Worm (Caenorhabditis elegans) whole organism, L4 larva: Measurements from ENCODE around the gene Y105C5B.19.

Source experiments
- D1046.2 ChIP-seq: fragments of 200-800 bp; sonication (Bioruptor generic); IDR thresholded peaks from 2 replicates; pipeline ENCODE4 v1.3.6; 2022; ENCODE audit warnings: missing genetic modification characterization, missing compliant biosample characterization
- F10B5.3 ChIP-seq: sonication (generic microtip); optimal IDR thresholded peaks from 2 replicates; lab custom pipeline; 2016; ENCODE audit warnings: mild to moderate bottlenecking, missing genetic modification characterization, missing compliant biosample characterization
- F37D6.2 ChIP-seq: sonication (generic microtip); optimal IDR thresholded peaks from 2 replicates; lab custom pipeline; 2016; ENCODE audit warnings: mild to moderate bottlenecking, missing genetic modification characterization, missing compliant biosample characterization
- T20F7.1 ChIP-seq: fragments of 200-800 bp; sonication (Bioruptor generic); optimal IDR thresholded peaks from 2 replicates; lab custom pipeline; 2018; ENCODE audit warnings: mild to moderate bottlenecking, missing genetic modification characterization, missing compliant biosample characterization
- Y5F2A.4 ChIP-seq: fragments of 200-800 bp; sonication (Bioruptor generic); optimal IDR thresholded peaks from 2 replicates; lab custom pipeline; 2018; ENCODE audit warnings: mild to moderate bottlenecking, missing genetic modification characterization, missing compliant biosample characterization
- Y75B8A.6 ChIP-seq: fragments of 200-800 bp; sonication (Bioruptor generic); IDR thresholded peaks from 2 replicates; pipeline ENCODE4 v1.3.6; 2022; ENCODE audit warnings: missing genetic modification reagents, missing genetic modification characterization, missing compliant biosample characterization
- ZK337.2 ChIP-seq: fragments of 200-800 bp; sonication (Bioruptor generic); IDR thresholded peaks from 2 replicates; pipeline ENCODE4 v1.3.6; 2022; ENCODE audit warnings: missing genetic modification reagents, missing genetic modification characterization, missing compliant biosample characterization
- ZK546.5 ChIP-seq, 2 experiments: sonication (generic microtip); optimal IDR thresholded peaks; 2 replicates each; lab custom pipeline; 2017; ENCODE audit warnings: missing biosample characterization in 2 of 2, missing genetic modification characterization in 2 of 2
- aha-1 ChIP-seq: fragments of 150-350 bp; peaks from one replicate; lab custom pipeline; 2014; ENCODE audit warnings: missing biosample characterization, missing genetic modification characterization
- arid-1 ChIP-seq: fragments of 200-800 bp; sonication (Bioruptor generic); conservative IDR thresholded peaks from 2 replicates; pipeline ENCODE4 v1.3.6; 2022; ENCODE audit warnings: missing genetic modification reagents, missing genetic modification characterization, missing compliant biosample characterization
- attf-4 ChIP-seq: sonication (generic microtip); optimal IDR thresholded peaks from 3 replicates; lab custom pipeline; 2017; ENCODE audit warnings: missing biosample characterization, missing genetic modification characterization
- ceh-28 ChIP-seq: fragments of 150-350 bp; optimal IDR thresholded peaks from 2 replicates; lab custom pipeline; 2014; ENCODE audit warnings: missing biosample characterization, missing genetic modification reagents, missing genetic modification characterization
- ceh-32 ChIP-seq: sonication (generic microtip); optimal IDR thresholded peaks from 2 replicates; lab custom pipeline; 2016; ENCODE audit warnings: mild to moderate bottlenecking, missing genetic modification characterization, missing compliant biosample characterization; ENCODE audit not compliant: poor library complexity
- ceh-82 ChIP-seq: sonication (generic microtip); optimal IDR thresholded peaks from 2 replicates; lab custom pipeline; 2017; ENCODE audit warnings: missing biosample characterization, missing genetic modification characterization
- daf-12 ChIP-seq: fragments of 150-350 bp; optimal IDR thresholded peaks from 2 replicates; lab custom pipeline; 2014; ENCODE audit warnings: missing biosample characterization, missing genetic modification reagents, missing genetic modification characterization
- daf-16 ChIP-seq, 3 experiments: sonication (generic microtip); optimal IDR thresholded peaks; 2 replicates each; lab custom pipeline; 2016 to 2017; ENCODE audit warnings: missing genetic modification characterization in 3 of 3, missing genetic modification reagents in 3 of 3, mild to moderate bottlenecking in 2 of 3, missing compliant biosample characterization in 2 of 3, missing biosample characterization in 1 of 3, moderate library complexity in 1 of 3
- daf-19 ChIP-seq: fragments of 200-800 bp; sonication (Bioruptor generic); conservative IDR thresholded peaks from 2 replicates; pipeline ENCODE4 v1.3.6; 2022; ENCODE audit warnings: missing genetic modification characterization, missing compliant biosample characterization
- dmd-6 ChIP-seq: fragments of 200-800 bp; sonication (Bioruptor generic); IDR thresholded peaks from 2 replicates; pipeline ENCODE4 v1.3.6; 2022; ENCODE audit warnings: missing genetic modification reagents, missing genetic modification characterization, missing compliant biosample characterization
- dmd-8 ChIP-seq: fragments of 200-800 bp; sonication (Bioruptor generic); IDR thresholded peaks from 2 replicates; pipeline ENCODE4 v1.3.6; 2022; ENCODE audit warnings: missing genetic modification characterization, missing compliant biosample characterization
- dpl-1 ChIP-seq: fragments of 150-350 bp; optimal IDR thresholded peaks from 2 replicates; lab custom pipeline; 2014; ENCODE audit warnings: missing biosample characterization, missing genetic modification reagents, missing genetic modification characterization
- egl-43 ChIP-seq: fragments of 200-800 bp; sonication (Bioruptor generic); IDR thresholded peaks from 2 replicates; pipeline ENCODE4 v1.3.6; 2022; ENCODE audit warnings: missing genetic modification reagents, missing genetic modification characterization, missing compliant biosample characterization
- fkh-10 ChIP-seq: fragments of 150-350 bp; optimal IDR thresholded peaks from 2 replicates; lab custom pipeline; 2014; ENCODE audit warnings: missing biosample characterization, missing genetic modification reagents, missing genetic modification characterization
- fos-1 ChIP-seq: fragments of 150-350 bp; optimal IDR thresholded peaks from 2 replicates; lab custom pipeline; 2014; ENCODE audit warnings: missing biosample characterization, missing genetic modification characterization
- hif-1 ChIP-seq, 2 experiments: sonication (generic microtip); optimal IDR thresholded peaks; 2 replicates each; lab custom pipeline; 2016 to 2017; ENCODE audit warnings: missing compliant biosample characterization in 2 of 2, missing genetic modification characterization in 2 of 2, missing genetic modification reagents in 2 of 2, missing genotype in 2 of 2, mild to moderate bottlenecking in 1 of 2
- hlh-30 ChIP-seq: sonication (generic microtip); optimal IDR thresholded peaks from 2 replicates; lab custom pipeline; 2017; ENCODE audit warnings: antibody characterized with exemption, mild to moderate bottlenecking, missing genetic modification characterization, missing compliant biosample characterization; ENCODE audit not compliant: insufficient read depth
- hmg-1.1 ChIP-seq: fragments of 200-800 bp; sonication (Bioruptor generic); IDR thresholded peaks from 2 replicates; pipeline ENCODE4 v1.3.6; 2022; ENCODE audit warnings: missing genetic modification reagents, missing genetic modification characterization, missing compliant biosample characterization
- lin-13 ChIP-seq: fragments of 150-350 bp; optimal IDR thresholded peaks from 2 replicates; lab custom pipeline; 2014; ENCODE audit warnings: missing biosample characterization, missing genetic modification reagents, missing genetic modification characterization
- lin-29 ChIP-seq: fragments of 200-800 bp; sonication (Bioruptor generic); IDR thresholded peaks from 2 replicates; pipeline ENCODE4 v1.3.6; 2022; ENCODE audit warnings: missing genetic modification reagents, missing genetic modification characterization, missing compliant biosample characterization
- lin-39 ChIP-seq: fragments of 150-350 bp; optimal IDR thresholded peaks from 2 replicates; lab custom pipeline; 2014; ENCODE audit warnings: missing biosample characterization, missing genetic modification reagents, missing genetic modification characterization
- lsy-2 ChIP-seq, 2 experiments: fragments of 150-350 bp in 1 of 2; sonication (generic microtip) in 1 of 2; optimal IDR thresholded peaks; 2 replicates each; lab custom pipeline; 2014 to 2017; ENCODE audit warnings: missing biosample characterization in 2 of 2, missing genetic modification characterization in 2 of 2
- mxl-2 ChIP-seq: fragments of 200-800 bp; sonication (Bioruptor generic); conservative IDR thresholded peaks from 2 replicates; pipeline ENCODE4 v1.3.6; 2022; ENCODE audit warnings: missing genetic modification reagents, missing genetic modification characterization, missing compliant biosample characterization
- mxl-3 ChIP-seq: fragments of 200-800 bp; sonication (Bioruptor generic); optimal IDR thresholded peaks from 2 replicates; lab custom pipeline; 2018; ENCODE audit warnings: mild to moderate bottlenecking, missing genetic modification characterization, missing compliant biosample characterization
- nhr-28 ChIP-seq: fragments of 150-350 bp; optimal IDR thresholded peaks from 2 replicates; lab custom pipeline; 2014; ENCODE audit warnings: missing biosample characterization, missing genetic modification characterization
- nhr-41 ChIP-seq: fragments of 200-800 bp; sonication (Bioruptor generic); IDR thresholded peaks from 2 replicates; pipeline ENCODE4 v1.3.6; 2022; ENCODE audit warnings: missing genetic modification reagents, missing genetic modification characterization, missing compliant biosample characterization
- nhr-42 ChIP-seq: fragments of 200-800 bp; sonication (Bioruptor generic); IDR thresholded peaks from 2 replicates; pipeline ENCODE4 v1.3.6; 2022; ENCODE audit warnings: missing genetic modification characterization, missing compliant biosample characterization
- nhr-77 ChIP-seq: fragments of 150-350 bp; optimal IDR thresholded peaks from 2 replicates; lab custom pipeline; 2014; ENCODE audit warnings: missing biosample characterization, missing genetic modification characterization
- rbr-2 ChIP-seq: sonication (generic microtip); optimal IDR thresholded peaks from 2 replicates; lab custom pipeline; 2016; ENCODE audit warnings: missing genotype, missing genetic modification characterization, missing compliant biosample characterization
- sdz-12 ChIP-seq: fragments of 200-800 bp; sonication (Bioruptor generic); optimal IDR thresholded peaks from 2 replicates; lab custom pipeline; 2018; ENCODE audit warnings: mild to moderate bottlenecking, missing genetic modification characterization, missing compliant biosample characterization
- snpc-1.2 ChIP-seq: fragments of 200-800 bp; sonication (Bioruptor generic); IDR thresholded peaks from 2 replicates; pipeline ENCODE4 v1.3.6; 2022; ENCODE audit warnings: missing genetic modification reagents, missing genetic modification characterization, missing compliant biosample characterization
- tag-97 ChIP-seq: fragments of 200-800 bp; sonication (Bioruptor generic); IDR thresholded peaks from 2 replicates; pipeline ENCODE4 v1.3.6; 2022; ENCODE audit warnings: missing genetic modification characterization, missing compliant biosample characterization
- tra-1 ChIP-seq: fragments of 200-800 bp; sonication (Bioruptor generic); IDR thresholded peaks from 2 replicates; pipeline ENCODE4 v1.3.6; 2022; ENCODE audit warnings: missing genetic modification reagents, missing genetic modification characterization, missing compliant biosample characterization
- vab-7 ChIP-seq: fragments of 200-800 bp; sonication (Bioruptor generic); IDR thresholded peaks from 2 replicates; pipeline ENCODE4 v1.3.6; 2022; ENCODE audit warnings: missing genetic modification reagents, missing genetic modification characterization, missing compliant biosample characterization
- zfp-3 ChIP-seq: fragments of 200-800 bp; sonication (Bioruptor generic); conservative IDR thresholded peaks from 2 replicates; pipeline ENCODE4 v1.3.6; 2022; ENCODE audit warnings: missing genetic modification reagents, missing genetic modification characterization, missing compliant biosample characterization
- ztf-11 ChIP-seq: fragments of 150-350 bp; optimal IDR thresholded peaks from 2 replicates; lab custom pipeline; 2014; ENCODE audit warnings: missing biosample characterization, missing genetic modification characterization
- ztf-7 ChIP-seq: fragments of 150-350 bp; optimal IDR thresholded peaks from 2 replicates; lab custom pipeline; 2014; ENCODE audit warnings: missing biosample characterization, missing genetic modification characterization

The Y105C5B.19 gene

ce11 chrIV:15983920-15984631, at the start of gene Y105C5B.19:
Gene Y105C5B.19 (minus strand): TSS chrIV:15983970.
- TF ChIP-seq rbr-2 (peak; percentile 52), egl-43 (no peak), dmd-8 (no peak), dpl-1 (GFP tag; lab: Kevin White, UChicago) (peak; percentile 19), ZK337.2 (no peak), Y5F2A.4 (GFP tag; lab: Kevin White, UChicago) (no peak), Y75B8A.6 (no peak), lin-39 (no peak), daf-12 (no peak), hif-1 (tag; optimal IDR thresholded peaks at IDR 0.05; lab: Kevin White, UChicago) (no peak), lsy-2 (tag; optimal IDR thresholded peaks at IDR 0.05; lab: Kevin White, UChicago) (no peak), tag-97 (GFP tag; lab: Robert Waterston, UW) (no peak), lin-13 (GFP tag; lab: Kevin White, UChicago) (peak; percentile 57), vab-7 (GFP tag; lab: Robert Waterston, UW) (no peak), nhr-41 (no peak), fkh-10 (no peak), nhr-28 (tag; lab: Kevin White, UChicago) (no peak), F10B5.3 (tag; lab: Kevin White, UChicago) (no peak), arid-1 (GFP tag; lab: Robert Waterston, UW) (no peak), ceh-82 (tag; lab: Kevin White, UChicago) (no peak), D1046.2 (GFP tag; lab: Robert Waterston, UW) (no peak), sdz-12 (no peak), mxl-2 (no peak), lin-29 (GFP tag; lab: Robert Waterston, UW) (no peak), nhr-77 (tag; lab: Kevin White, UChicago) (no peak), hlh-30 (peak; percentile 61), snpc-1.2 (GFP tag; lab: Robert Waterston, UW) (0 out of 2 replicates have a peak, but pooled peaks have one; percentile 23), ceh-32 (tag; lab: Kevin White, UChicago) (no peak), daf-16 (GFP tag; optimal IDR thresholded peaks at IDR 0.05; lab: Kevin White, UChicago) (no peak), daf-16 (tag; optimal IDR thresholded peaks at IDR 0.05; lab: Kevin White, UChicago) (peak; percentile 84), ztf-7 (tag; lab: Kevin White, UChicago) (no peak), tra-1 (GFP tag; lab: Robert Waterston, UW) (no peak), nhr-42 (GFP tag; lab: Robert Waterston, UW) (no peak), ztf-11 (tag; lab: Kevin White, UChicago) (no peak), mxl-3 (GFP tag; lab: Kevin White, UChicago) (no peak), dmd-6 (no peak), attf-4 (no peak), aha-1 (peak; percentile 62), daf-19 (GFP tag; lab: Robert Waterston, UW) (no peak), T20F7.1 (GFP tag; lab: Kevin White, UChicago) (no peak), hmg-1.1 (GFP tag; lab: Robert Waterston, UW) (no peak), ZK546.5 (tag; optimal IDR thresholded peaks at IDR 0.05; lab: Kevin White, UChicago) (no peak), ceh-28 (tag; lab: Kevin White, UChicago) (no peak), zfp-3 (GFP tag; lab: Robert Waterston, UW) (no peak), fos-1 (no peak), F37D6.2 (tag; lab: Kevin White, UChicago) (no peak)
